Worm (Caenorhabditis elegans): Measurements from ENCODE around the gene Y51B9A.14.

Y51B9A.14 gene

ce11 chrII:9372991-9373390, 25.3 kb downstream of the Y51B9A.14 start, which contains the start of gene C06C3.4:
C06C3.4 (plus strand) TSS chrII:9373291.
- TF ChIP-seq zip-11 (GFP tag; IDR thresholded peaks at IDR 0.05) (no peak), hlh-11 (tag; optimal IDR thresholded peaks at IDR 0.05) (no peak), ceh-44 (GFP tag; IDR thresholded peaks at IDR 0.05) (no peak), gei-8 (GFP tag; optimal IDR thresholded peaks at IDR 0.05) (no peak), nhr-11 (tag; optimal IDR thresholded peaks at IDR 0.05) (no peak), F44E2.7 (GFP tag; IDR thresholded peaks at IDR 0.05) (no peak), nhr-237 (tag; optimal IDR thresholded peaks at IDR 0.05) (no peak), nhr-76 (tag; optimal IDR thresholded peaks at IDR 0.05) (no peak), ces-1 (GFP tag; optimal IDR thresholded peaks at IDR 0.05) (no peak), mes-2 (tag; optimal IDR thresholded peaks at IDR 0.05; ENCODE audit: poor library complexity, severe bottlenecking) (no peak), sdz-12 (GFP tag; optimal IDR thresholded peaks at IDR 0.05) (no peak), tra-1 (GFP tag; IDR thresholded peaks at IDR 0.05) (no peak), hif-1 (tag; optimal IDR thresholded peaks at IDR 0.05) (no peak)

- no peak for TF ChIP-seq vab-7 (GFP tag; IDR thresholded peaks at IDR 0.05)
- no peak for TF ChIP-seq ceh-32 (tag; optimal IDR thresholded peaks at IDR 0.05; ENCODE audit: poor library complexity)
- no peak for TF ChIP-seq set-16 (GFP tag; IDR thresholded peaks at IDR 0.05)
- no peak for TF ChIP-seq R02D3.7 (tag; optimal IDR thresholded peaks at IDR 0.05)
- no peak for TF ChIP-seq F10B5.3 (tag; optimal IDR thresholded peaks at IDR 0.05)
- no peak for TF ChIP-seq tag-97 (GFP tag; IDR thresholded peaks at IDR 0.05)
- no peak for TF ChIP-seq dmd-6 (GFP tag; IDR thresholded peaks at IDR 0.05)
- no peak for TF ChIP-seq daf-8 (GFP tag; IDR thresholded peaks at IDR 0.05)
- no peak for TF ChIP-seq daf-16 (GFP tag; optimal IDR thresholded peaks at IDR 0.05)
- TF ChIP-seq daf-16 (tag; optimal IDR thresholded peaks at IDR 0.05): no peak
- no peak for TF ChIP-seq nhr-25 (tag; optimal IDR thresholded peaks at IDR 0.05; ENCODE audit: borderline replicate concordance, insufficient read depth)
- no peak for TF ChIP-seq ceh-44 (GFP tag; IDR thresholded peaks at IDR 0.05)
- no peak for TF ChIP-seq ceh-20 (GFP tag; IDR thresholded peaks at IDR 0.05)
- no peak for TF ChIP-seq sdz-12 (GFP tag; optimal IDR thresholded peaks at IDR 0.05)
- TF ChIP-seq egl-27 (tag; optimal IDR thresholded peaks at IDR 0.05): no peak
- TF ChIP-seq lin-39 (tag; optimal IDR thresholded peaks at IDR 0.05): no peak
These were observed 25.9 kb downstream of the Y51B9A.14 start, which contains the start of gene C06C3.3 for ce11 chrII:9372393-9372792. C06C3.3 (minus strand) TSS chrII:9372493.

- TF ChIP-seq ceh-28 (tag; optimal IDR thresholded peaks at IDR 0.05) (peak; percentile 56), spr-3 (GFP tag; optimal IDR thresholded peaks at IDR 0.05) (no peak)
These were observed 28.9 kb downstream of the Y51B9A.14 start for ce11 chrII:9369394-9369793.

- TF ChIP-seq unc-62 (GFP tag; optimal IDR thresholded peaks at IDR 0.05 in 1 of 2): peak in 1 of 2 experiments; percentile 72
- no peak for TF ChIP-seq unc-62 (tag; optimal IDR thresholded peaks at IDR 0.05)
- TF ChIP-seq mes-2 (tag; optimal IDR thresholded peaks at IDR 0.05; ENCODE audit: poor library complexity, severe bottlenecking): no peak
These were observed 36.0 kb downstream of the Y51B9A.14 start for ce11 chrII:9362249-9362648.

ce11 chrII:9358230-9358629, 40.0 kb downstream of the Y51B9A.14 start, which contains the start of gene mel-11:
mel-11 (plus strand) TSS chrII:9358530.
- TF ChIP-seq egl-27 (tag; optimal IDR thresholded peaks at IDR 0.05) (no peak), set-16 (GFP tag; IDR thresholded peaks at IDR 0.05) (no peak), lim-7 (GFP tag; IDR thresholded peaks at IDR 0.05) (no peak), mxl-3 (GFP tag; optimal IDR thresholded peaks at IDR 0.05) (no peak), nhr-41 (GFP tag; IDR thresholded peaks at IDR 0.05) (no peak), ZK546.5 (tag; optimal IDR thresholded peaks at IDR 0.05) (no peak), T26A8.4 (GFP tag; IDR thresholded peaks at IDR 0.05) (no peak), vab-7 (GFP tag; IDR thresholded peaks at IDR 0.05) (no peak), F26F4.8 (GFP tag; conservative IDR thresholded peaks at IDR 0.05) (no peak), lin-39 (tag; optimal IDR thresholded peaks at IDR 0.05) (no peak), dmd-6 (GFP tag; IDR thresholded peaks at IDR 0.05) (no peak), fos-1 (tag; optimal IDR thresholded peaks at IDR 0.05) (no peak), mdt-29 (GFP tag; IDR thresholded peaks at IDR 0.05) (no peak), lir-3 (tag; optimal IDR thresholded peaks at IDR 0.05) (no peak), ZK337.2 (GFP tag; IDR thresholded peaks at IDR 0.05) (no peak), madf-9 (GFP tag; conservative IDR thresholded peaks at IDR 0.05) (no peak)
